Fruit fly (Drosophila melanogaster) whole organism, embryonic: ENCODE measurements around the gene SP555.
A peak's percentile ranks its signal among the peaks of the same experiment; 100 is the strongest.

ENCODE experiments used
- Atf6 ChIP-seq: fragments of 200-800 bp; sonication (Bioruptor generic); IDR thresholded peaks from 2 replicates; pipeline ENCODE4 v1.3.6; 2022; ENCODE audit warnings: missing biosample characterization, missing genetic modification characterization
- B-H1 ChIP-seq: fragments of 200-800 bp; sonication (Bioruptor generic); IDR thresholded peaks from 3 replicates; pipeline ENCODE4 v1.3.6; 2022; ENCODE audit warnings: missing biosample characterization, missing genetic modification characterization
- C15 ChIP-seq: fragments of 200-800 bp; sonication (Bioruptor generic); IDR thresholded peaks from 3 replicates; pipeline ENCODE4 v1.3.6; 2022; ENCODE audit warnings: missing biosample characterization, missing genetic modification characterization
- CG1024 ChIP-seq: fragments of 200-800 bp; sonication (Bioruptor generic); IDR thresholded peaks from 2 replicates; pipeline ENCODE4 v1.3.6; 2022; ENCODE audit warnings: missing biosample characterization, missing genetic modification characterization
- CG11093 ChIP-seq: fragments of 200-800 bp; sonication (Bioruptor generic); IDR thresholded peaks from 3 replicates; pipeline ENCODE4 v1.3.6; 2022; ENCODE audit warnings: missing biosample characterization, missing genetic modification characterization
- CG11695 ChIP-seq: fragments of 200-800 bp; sonication (Bioruptor generic); IDR thresholded peaks from 3 replicates; pipeline ENCODE4 v1.3.6; 2022; ENCODE audit warnings: missing biosample characterization, missing genetic modification characterization
- CG11696 ChIP-seq: fragments of 200-800 bp; sonication (Bioruptor generic); IDR thresholded peaks from 2 replicates; pipeline ENCODE4 v1.3.6; 2022; ENCODE audit warnings: missing biosample characterization, missing genetic modification characterization
- CG12104 ChIP-seq: fragments of 200-800 bp; sonication (Bioruptor generic); optimal IDR thresholded peaks from 3 replicates; lab custom pipeline; 2016; ENCODE audit warnings: missing biosample characterization, missing genetic modification characterization
- CG12155 ChIP-seq: fragments of 200-800 bp; sonication (Bioruptor generic); optimal IDR thresholded peaks from 3 replicates; lab custom pipeline; 2016; ENCODE audit warnings: missing biosample characterization, missing genetic modification characterization
- CG1233 ChIP-seq: fragments of 200-800 bp; sonication (Bioruptor generic); optimal IDR thresholded peaks from 4 replicates; lab custom pipeline; 2018; ENCODE audit warnings: missing biosample characterization, mild to moderate bottlenecking, missing genetic modification characterization
- CG14014 ChIP-seq: fragments of 200-800 bp; sonication (Bioruptor generic); IDR thresholded peaks from 2 replicates; pipeline ENCODE4 v1.3.6; 2022; ENCODE audit warnings: missing biosample characterization, missing genetic modification characterization
- CG14050 ChIP-seq: fragments of 200-800 bp; sonication (Bioruptor generic); IDR thresholded peaks from 3 replicates; pipeline ENCODE4 v1.3.6; 2022; ENCODE audit warnings: missing biosample characterization, missing genetic modification characterization
- CG15601 ChIP-seq: fragments of 200-800 bp; sonication (Bioruptor generic); optimal IDR thresholded peaks from 3 replicates; lab custom pipeline; 2019; ENCODE audit warnings: missing biosample characterization, mild to moderate bottlenecking, missing genetic modification characterization, moderate library complexity
- CG16779 ChIP-seq: fragments of 200-800 bp; sonication (Bioruptor generic); IDR thresholded peaks from 2 replicates; pipeline ENCODE4 v1.3.6; 2022; ENCODE audit warnings: missing biosample characterization, missing genetic modification characterization
- CG16813 ChIP-seq: fragments of 200-800 bp; sonication (Bioruptor generic); IDR thresholded peaks from 3 replicates; pipeline ENCODE4 v1.3.6; 2022; ENCODE audit warnings: missing biosample characterization, missing genetic modification characterization; ENCODE audit not compliant: partially characterized antibody
- CG16815 ChIP-seq: fragments of 200-800 bp; sonication (Bioruptor generic); optimal IDR thresholded peaks from 3 replicates; lab custom pipeline; 2017; ENCODE audit warnings: missing biosample characterization, mild to moderate bottlenecking, missing genetic modification characterization
- CG17568 ChIP-seq: fragments of 200-800 bp; sonication (Bioruptor generic); optimal IDR thresholded peaks from 2 replicates; lab custom pipeline; 2018; ENCODE audit warnings: missing biosample characterization, mild to moderate bottlenecking, missing genetic modification characterization, moderate library complexity
- CG33213 ChIP-seq: fragments of 200-800 bp; sonication (Bioruptor generic); optimal IDR thresholded peaks from 3 replicates; lab custom pipeline; 2016; ENCODE audit warnings: missing biosample characterization, missing genetic modification characterization
- CG4282 ChIP-seq: fragments of 200-800 bp; sonication (Bioruptor generic); optimal IDR thresholded peaks from 2 replicates; lab custom pipeline; 2016; ENCODE audit warnings: missing biosample characterization, missing genetic modification characterization
- CG43689 ChIP-seq: fragments of 200-800 bp; sonication (Bioruptor generic); IDR thresholded peaks from 2 replicates; pipeline ENCODE4 v1.3.6; 2022; ENCODE audit warnings: missing biosample characterization, missing genetic modification characterization
- CG7372 ChIP-seq: fragments of 200-800 bp; sonication (Bioruptor generic); IDR thresholded peaks from 2 replicates; pipeline ENCODE4 v1.3.6; 2022; ENCODE audit warnings: missing biosample characterization, missing genetic modification characterization
- CG8924 ChIP-seq: fragments of 200-800 bp; optimal IDR thresholded peaks from 3 replicates; lab custom pipeline; 2019; ENCODE audit warnings: missing biosample characterization, mild to moderate bottlenecking, missing genetic modification characterization, moderate library complexity
- CkIIα-i1 ChIP-seq: fragments of 200-800 bp; sonication (Bioruptor generic); IDR thresholded peaks from 2 replicates; pipeline ENCODE4 v1.3.6; 2022; ENCODE audit warnings: missing biosample characterization, missing genetic modification characterization
- D19A ChIP-seq: fragments of 200-800 bp; optimal IDR thresholded peaks from 3 replicates; lab custom pipeline; 2019; ENCODE audit warnings: missing biosample characterization, mild to moderate bottlenecking, missing genetic modification characterization, moderate library complexity
- Dfd ChIP-seq, 2 experiments: fragments of >200 bp; optimal IDR thresholded peaks; 2 replicates each; lab custom pipeline; 2017; ENCODE audit warnings: missing biosample characterization in 2 of 2, missing genetic modification characterization in 2 of 2
- HHEX ChIP-seq: fragments of 200-800 bp; sonication (Bioruptor generic); optimal IDR thresholded peaks from 3 replicates; lab custom pipeline; 2017; ENCODE audit warnings: missing biosample characterization, mild to moderate bottlenecking, missing genetic modification characterization, missing genetic modification reagents
- Hr3 ChIP-seq: fragments of 200-800 bp; sonication (Bioruptor generic); optimal IDR thresholded peaks from 3 replicates; lab custom pipeline; 2016; ENCODE audit warnings: missing biosample characterization, missing genetic modification characterization
- NC2β ChIP-seq: fragments of 200-800 bp; sonication (Bioruptor generic); optimal IDR thresholded peaks from 2 replicates; lab custom pipeline; 2016; ENCODE audit warnings: missing biosample characterization, missing genetic modification characterization
- Optix ChIP-seq: fragments of 200-800 bp; sonication (Bioruptor generic); IDR thresholded peaks from 3 replicates; pipeline ENCODE4 v1.3.6; 2022; ENCODE audit warnings: missing biosample characterization, missing genetic modification characterization
- Sry-δ ChIP-seq: fragments of 200-800 bp; sonication (Bioruptor generic); optimal IDR thresholded peaks from 2 replicates; lab custom pipeline; 2016; ENCODE audit warnings: missing biosample characterization, missing genetic modification characterization
- Xbp1 ChIP-seq: fragments of 200-800 bp; sonication (Bioruptor generic); optimal IDR thresholded peaks from 3 replicates; lab custom pipeline; 2016; ENCODE audit warnings: missing biosample characterization, mild to moderate bottlenecking, missing genetic modification characterization
- Xrp1 ChIP-seq: fragments of 200-800 bp; sonication (Bioruptor generic); IDR thresholded peaks from 2 replicates; pipeline ENCODE4 v1.3.6; 2022; ENCODE audit warnings: missing biosample characterization, missing genetic modification characterization
- al ChIP-seq: fragments of 200-800 bp; sonication (Bioruptor generic); IDR thresholded peaks from 2 replicates; pipeline ENCODE4 v1.3.6; 2022; ENCODE audit warnings: missing biosample characterization, missing genetic modification characterization
- bab2 ChIP-seq: fragments of 200-800 bp; sonication (Bioruptor generic); optimal IDR thresholded peaks from 2 replicates; lab custom pipeline; 2016; ENCODE audit warnings: missing biosample characterization, missing genetic modification characterization
- bcd ChIP-seq: fragments of 200-800 bp; sonication (Bioruptor generic); optimal IDR thresholded peaks from 2 replicates; lab custom pipeline; 2017; ENCODE audit warnings: missing biosample characterization, mild to moderate bottlenecking, missing genetic modification characterization
- chinmo ChIP-seq: fragments of 200-800 bp; sonication (Bioruptor generic); IDR thresholded peaks from 4 replicates; pipeline ENCODE4 v1.3.6; 2022; ENCODE audit warnings: missing biosample characterization, missing genetic modification characterization; ENCODE audit not compliant: partially characterized antibody
- chm ChIP-seq: fragments of 200-800 bp; sonication (Bioruptor generic); IDR thresholded peaks from 2 replicates; pipeline ENCODE4 v1.3.6; 2022; ENCODE audit warnings: missing biosample characterization, missing genetic modification characterization
- corto ChIP-seq: fragments of 200-800 bp; sonication (Bioruptor generic); optimal IDR thresholded peaks from 2 replicates; lab custom pipeline; 2016; ENCODE audit warnings: missing biosample characterization, mild to moderate bottlenecking, missing genetic modification characterization, moderate library complexity
- ftz-f1 ChIP-seq: fragments of 200-800 bp; sonication (Bioruptor generic); optimal IDR thresholded peaks from 2 replicates; lab custom pipeline; 2016; ENCODE audit warnings: missing biosample characterization, missing genetic modification characterization
- grn ChIP-seq: fragments of 200-800 bp; sonication (Bioruptor generic); optimal IDR thresholded peaks from 3 replicates; lab custom pipeline; 2017; ENCODE audit warnings: missing biosample characterization, missing genetic modification characterization
- gsb ChIP-seq: fragments of 200-800 bp; sonication (Bioruptor generic); IDR thresholded peaks from 2 replicates; pipeline ENCODE4 v1.3.6; 2022; ENCODE audit warnings: missing biosample characterization, missing genetic modification characterization
- hbn ChIP-seq: fragments of 200-800 bp; sonication (Bioruptor generic); IDR thresholded peaks from 2 replicates; pipeline ENCODE4 v1.3.6; 2022; ENCODE audit warnings: missing biosample characterization, missing genetic modification characterization; ENCODE audit not compliant: partially characterized antibody
- hkb ChIP-seq, 2 experiments: fragments of 200-800 bp in 1 of 2; fragments of >200 bp in 1 of 2; sonication (Bioruptor generic) in 1 of 2; IDR thresholded peaks in 1 of 2; optimal IDR thresholded peaks in 1 of 2; 2 replicates each; pipeline versions ENCODE4 v1.3.6 to Lab custom; 2017 to 2022; ENCODE audit warnings: missing biosample characterization in 1 of 2, missing genetic modification characterization in 1 of 2
- knrl ChIP-seq: fragments of 200-800 bp; sonication (Bioruptor generic); IDR thresholded peaks from 3 replicates; pipeline ENCODE4 v1.3.6; 2022; ENCODE audit warnings: missing biosample characterization, missing genetic modification characterization; ENCODE audit not compliant: partially characterized antibody
- luna ChIP-seq: fragments of 200-800 bp; sonication (Bioruptor generic); optimal IDR thresholded peaks from 2 replicates; lab custom pipeline; 2016; ENCODE audit warnings: missing biosample characterization, missing genetic modification characterization
- onecut ChIP-seq: fragments of 200-800 bp; sonication (Bioruptor generic); IDR thresholded peaks from 2 replicates; pipeline ENCODE4 v1.3.6; 2022; ENCODE audit warnings: missing biosample characterization, missing genetic modification characterization
- ranshi ChIP-seq: fragments of 200-800 bp; sonication (Bioruptor generic); IDR thresholded peaks from 2 replicates; pipeline ENCODE4 v1.3.6; 2022; ENCODE audit warnings: missing biosample characterization, missing genetic modification characterization
- shn ChIP-seq: fragments of 200-800 bp; sonication (Bioruptor generic); optimal IDR thresholded peaks from 3 replicates; lab custom pipeline; 2016; ENCODE audit warnings: missing biosample characterization, missing genetic modification characterization
- ttk ChIP-seq: fragments of 200-800 bp; sonication (Bioruptor generic); IDR thresholded peaks from 2 replicates; pipeline ENCODE4 v2.1.2; 2022; ENCODE audit warnings: missing biosample characterization, missing genetic modification characterization
- unpg ChIP-seq: fragments of 200-800 bp; sonication (Bioruptor generic); optimal IDR thresholded peaks from 3 replicates; lab custom pipeline; 2018; ENCODE audit warnings: missing biosample characterization, mild to moderate bottlenecking, missing genetic modification characterization, moderate library complexity
- usp ChIP-seq: fragments of >200 bp; optimal IDR thresholded peaks from 2 replicates; lab custom pipeline; 2017; ENCODE audit warnings: missing biosample characterization, missing genetic modification characterization

The SP555 gene

DNA sequence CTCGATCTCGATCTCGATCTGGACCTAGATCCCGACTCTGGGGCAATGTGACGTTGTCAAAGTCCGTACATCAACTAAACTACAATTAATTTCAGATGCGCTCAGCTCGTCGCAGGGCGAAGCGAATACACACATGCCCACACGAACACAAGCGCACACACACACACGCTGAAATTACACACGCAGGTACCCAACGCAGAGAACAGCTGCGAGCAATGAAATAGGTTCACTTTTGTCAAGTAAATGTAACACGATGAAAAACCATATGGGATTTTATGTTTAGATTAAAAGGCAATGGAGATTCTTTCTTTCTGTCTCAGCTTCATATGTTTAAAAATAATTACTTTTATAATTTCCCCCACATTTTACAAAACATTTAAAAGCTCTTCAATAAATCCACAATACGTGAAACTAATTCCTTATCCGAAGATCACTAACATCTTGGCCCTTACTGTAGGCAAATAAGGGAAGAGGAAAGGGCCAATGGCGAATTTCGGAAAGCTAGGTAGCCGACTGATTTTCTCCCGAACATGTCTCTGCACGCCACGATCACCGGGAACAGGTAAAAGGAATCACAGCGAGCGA lies 37.1 kb upstream of the SP555 start (continued):
- TF ChIP-seq gsb (GFP tag; lab: Robert Waterston, UW): peak; percentile 52; the same call in 1 of the 2 replicates
- peak; percentile 85 for TF ChIP-seq HHEX (GFP tag; lab: Kevin White, UChicago)
- peak; percentile 69 for TF ChIP-seq ttk
- peak; percentile 48 for TF ChIP-seq bab2 (GFP tag; lab: Kevin White, UChicago)
- TF ChIP-seq CG11093 (GFP tag; lab: Robert Waterston, UW): peak; percentile 76
- peak; percentile 75 for TF ChIP-seq CG12155 (GFP tag; lab: Kevin White, UChicago)
- TF ChIP-seq hkb (optimal IDR thresholded peaks at IDR 0.05; lab: Kevin White, UChicago): no peak
- TF ChIP-seq hkb (GFP tag; IDR thresholded peaks at IDR 0.05; lab: Robert Waterston, UW): peak; percentile 85
- TF ChIP-seq corto (GFP tag; lab: Kevin White, UChicago): peak; percentile 69
- no peak for TF ChIP-seq usp (GFP tag; lab: Kevin White, UChicago)
- TF ChIP-seq chinmo (GFP tag; lab: Robert Waterston, UW): peak; percentile 72; the same call in 1 of the 4 replicates
- peak; percentile 77 for TF ChIP-seq Atf6 (GFP tag; lab: Robert Waterston, UW)
- TF ChIP-seq ranshi (GFP tag; lab: Robert Waterston, UW): peak; percentile 72; the same call in 1 of the 2 replicates
- TF ChIP-seq grn (GFP tag; lab: Kevin White, UChicago): peak; percentile 26
- peak; percentile 90 for TF ChIP-seq CG16815
- peak; percentile 20 for TF ChIP-seq Sry-δ
- TF ChIP-seq shn (GFP tag; lab: Kevin White, UChicago): peak; percentile 31
- TF ChIP-seq CG33213 (GFP tag; lab: Kevin White, UChicago): peak; percentile 65
- peak; percentile 86 for TF ChIP-seq NC2β (GFP tag; lab: Kevin White, UChicago)
- peak; percentile 56 for TF ChIP-seq CG14050 (GFP tag; lab: Robert Waterston, UW)
- peak; percentile 92 for TF ChIP-seq Xrp1 (GFP tag; lab: Robert Waterston, UW)
- TF ChIP-seq unpg (GFP tag; lab: Kevin White, UChicago): peak; percentile 79
- TF ChIP-seq CG12104 (GFP tag; lab: Kevin White, UChicago): peak; percentile 73
- peak; percentile 93 for TF ChIP-seq CG8924 (tag; lab: Kevin White, UChicago)
- TF ChIP-seq ftz-f1 (GFP tag; lab: Kevin White, UChicago): no peak
- TF ChIP-seq D19A: peak; percentile 74
- no peak for TF ChIP-seq CG4282
- peak; percentile 87 for TF ChIP-seq CG17568 (GFP tag; lab: Kevin White, UChicago)
- TF ChIP-seq CG1233 (GFP tag; lab: Kevin White, UChicago): peak; percentile 86
- TF ChIP-seq knrl (GFP tag; lab: Robert Waterston, UW): no peak
- TF ChIP-seq luna (GFP tag; lab: Kevin White, UChicago): no peak
- peak; percentile 79 for TF ChIP-seq onecut (GFP tag; lab: Robert Waterston, UW)
- no peak for TF ChIP-seq Dfd (GFP tag; optimal IDR thresholded peaks at IDR 0.05; lab: Kevin White, UChicago)
- peak; percentile 86 for TF ChIP-seq CG11695 (GFP tag; lab: Robert Waterston, UW)
- peak; percentile 79 for TF ChIP-seq CG15601 (tag; lab: Kevin White, UChicago)
- TF ChIP-seq Xbp1 (GFP tag; lab: Kevin White, UChicago): peak; percentile 79
- peak; percentile 99 for TF ChIP-seq CG11696 (GFP tag; lab: Robert Waterston, UW)
- TF ChIP-seq al (GFP tag; lab: Robert Waterston, UW): peak; percentile 79
- TF ChIP-seq CG43689: no peak
- no peak for TF ChIP-seq CG16779
- peak; percentile 58 for TF ChIP-seq B-H1 (GFP tag; lab: Robert Waterston, UW)
- 0 out of 3 replicates have a peak, but pooled peaks have one; percentile 13 for TF ChIP-seq CG16813 (GFP tag; lab: Robert Waterston, UW)
- TF ChIP-seq hbn (GFP tag; lab: Robert Waterston, UW): no peak
- TF ChIP-seq chm (GFP tag; lab: Robert Waterston, UW): peak; percentile 87
- 0 out of 2 replicates have a peak, but pooled peaks have one; percentile 22 for TF ChIP-seq CG1024 (GFP tag; lab: Robert Waterston, UW)
- peak; percentile 79 for TF ChIP-seq CG7372 (GFP tag; lab: Robert Waterston, UW)
- peak; percentile 68 for TF ChIP-seq Hr3 (GFP tag; lab: Kevin White, UChicago)
- peak; percentile 80 for TF ChIP-seq bcd (GFP tag; lab: Kevin White, UChicago)
- TF ChIP-seq Optix (GFP tag; lab: Robert Waterston, UW): peak; percentile 56; the same call in 2 of the 3 replicates
- TF ChIP-seq CG14014 (GFP tag; lab: Robert Waterston, UW): peak; percentile 78
- TF ChIP-seq CkIIα-i1 (GFP tag; lab: Robert Waterston, UW): no peak
- no peak for TF ChIP-seq C15 (GFP tag; lab: Robert Waterston, UW)
